Worm (Caenorhabditis elegans): ENCODE measurements around the gene T13F3.6.

DNA sequence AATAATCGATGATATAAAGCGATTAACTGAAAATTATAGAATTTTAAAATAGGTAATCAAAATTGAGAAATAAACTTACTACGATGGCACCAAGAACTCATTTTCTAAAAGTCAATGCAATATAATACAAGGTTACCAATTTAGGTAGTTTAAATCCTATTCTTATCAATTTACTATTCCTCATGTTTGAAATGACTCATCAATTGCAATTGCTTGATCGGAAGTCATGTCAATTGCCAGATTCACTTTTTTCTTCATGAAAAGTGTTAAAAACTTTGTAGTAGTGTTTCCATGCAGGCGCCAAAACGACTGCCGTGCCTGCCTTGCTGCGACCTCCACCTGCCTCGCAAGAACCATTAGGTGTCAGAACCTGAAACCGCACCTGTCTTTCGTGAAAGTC lies 44.4 kb downstream of the T13F3.6 start, which contains the start of gene F11A5.13:
- TF ChIP-seq sox-4 (tag; optimal IDR thresholded peaks at IDR 0.05) (no peak), nhr-77 (tag; optimal IDR thresholded peaks at IDR 0.05) (no peak), hlh-4 (tag; optimal IDR thresholded peaks at IDR 0.05) (no peak), mab-9 (GFP tag; IDR thresholded peaks at IDR 0.05) (no peak), F16B12.6 (tag; optimal IDR thresholded peaks at IDR 0.05) (no peak), ztf-11 (tag; optimal IDR thresholded peaks at IDR 0.05) (no peak), elt-3 (tag; optimal IDR thresholded peaks at IDR 0.05) (no peak), ces-1 (GFP tag; optimal IDR thresholded peaks at IDR 0.05) (no peak), lsy-2 (tag; optimal IDR thresholded peaks at IDR 0.05) (no peak), unc-130 (tag; optimal IDR thresholded peaks at IDR 0.05) (no peak)

All from whole organism, L1 larva.